Worm (Caenorhabditis elegans): ENCODE data around the gene dyf-11.

ce11 chrX:726295-726694, 37.3 kb upstream of the dyf-11 start:
- TF ChIP-seq flt-1 (GFP tag; IDR thresholded peaks at IDR 0.05) (no peak), klf-2 (GFP tag; conservative IDR thresholded peaks at IDR 0.05) (no peak), ztf-29 (GFP tag; IDR thresholded peaks at IDR 0.05) (no peak), T22C8.4 (GFP tag; IDR thresholded peaks at IDR 0.05) (no peak), ref-1 (GFP tag; conservative IDR thresholded peaks at IDR 0.05) (no peak), tab-1 (GFP tag; IDR thresholded peaks at IDR 0.05) (no peak), med-1 (GFP tag; optimal IDR thresholded peaks at IDR 0.05; ENCODE audit: insufficient read depth) (no peak), cog-1 (tag; optimal IDR thresholded peaks at IDR 0.05) (no peak)

Measured in whole organism, midembryonic.